Fruit fly (Drosophila melanogaster) whole organism, embryonic: Measurements from ENCODE around the gene CG6398.
A peak's percentile ranks its signal among the peaks of the same experiment; 100 is the strongest.

Experiments used
- Atf3 ChIP-seq: fragments of 200-800 bp; sonication (Bioruptor generic); optimal IDR thresholded peaks from 3 replicates; lab custom pipeline; 2016; ENCODE audit warnings: missing biosample characterization, missing genetic modification characterization
- C15 ChIP-seq: fragments of 200-800 bp; sonication (Bioruptor generic); IDR thresholded peaks from 3 replicates; pipeline ENCODE4 v1.3.6; 2022; ENCODE audit warnings: missing biosample characterization, missing genetic modification characterization
- CG10147 ChIP-seq: fragments of 200-800 bp; sonication (Bioruptor generic); optimal IDR thresholded peaks from 2 replicates; lab custom pipeline; 2019; ENCODE audit warnings: missing biosample characterization, mild to moderate bottlenecking, missing genetic modification characterization, moderate library complexity
- CG10267 ChIP-seq: fragments of 200-800 bp; sonication (Bioruptor generic); optimal IDR thresholded peaks from 2 replicates; lab custom pipeline; 2018; ENCODE audit warnings: missing biosample characterization, mild to moderate bottlenecking, missing genetic modification characterization, moderate library complexity
- CG1233 ChIP-seq: fragments of 200-800 bp; sonication (Bioruptor generic); optimal IDR thresholded peaks from 4 replicates; lab custom pipeline; 2018; ENCODE audit warnings: missing biosample characterization, mild to moderate bottlenecking, missing genetic modification characterization
- CG13296 ChIP-seq: fragments of 200-800 bp; sonication (Bioruptor generic); optimal IDR thresholded peaks from 3 replicates; lab custom pipeline; 2018; ENCODE audit warnings: missing biosample characterization, mild to moderate bottlenecking, missing genetic modification characterization
- CG13424 ChIP-seq: fragments of 200-800 bp; sonication (Bioruptor generic); optimal IDR thresholded peaks from 2 replicates; lab custom pipeline; 2019; ENCODE audit warnings: missing biosample characterization, mild to moderate bottlenecking, missing genetic modification characterization, moderate library complexity
- CG17328 ChIP-seq: fragments of 200-800 bp; sonication (Bioruptor generic); IDR thresholded peaks from 2 replicates; pipeline ENCODE4 v1.3.6; 2022; ENCODE audit warnings: missing biosample characterization, missing genetic modification characterization
- CG17359 ChIP-seq: fragments of 200-800 bp; sonication (Bioruptor generic); optimal IDR thresholded peaks from 3 replicates; lab custom pipeline; 2018; ENCODE audit warnings: missing biosample characterization, mild to moderate bottlenecking, missing genetic modification characterization, moderate library complexity
- CG17829 ChIP-seq: fragments of 200-800 bp; optimal IDR thresholded peaks from 2 replicates; lab custom pipeline; 2019; ENCODE audit warnings: missing biosample characterization, mild to moderate bottlenecking, missing genetic modification characterization, moderate library complexity
- CG2116 ChIP-seq: fragments of 200-800 bp; sonication (Bioruptor generic); optimal IDR thresholded peaks from 3 replicates; lab custom pipeline; 2018; ENCODE audit warnings: missing biosample characterization, mild to moderate bottlenecking, missing genetic modification characterization
- CG30020 ChIP-seq: fragments of 200-800 bp; optimal IDR thresholded peaks from 2 replicates; lab custom pipeline; 2019; ENCODE audit warnings: missing biosample characterization, mild to moderate bottlenecking, missing genetic modification characterization, moderate library complexity
- CG30403 ChIP-seq: fragments of 200-800 bp; sonication (Bioruptor generic); optimal IDR thresholded peaks from 3 replicates; lab custom pipeline; 2016; ENCODE audit warnings: missing biosample characterization, missing genetic modification characterization
- CG3163 ChIP-seq: fragments of 200-800 bp; sonication (Bioruptor generic); optimal IDR thresholded peaks from 3 replicates; lab custom pipeline; 2016; ENCODE audit warnings: missing biosample characterization, missing genetic modification characterization
- CG33557 ChIP-seq: fragments of 200-800 bp; sonication (Bioruptor generic); optimal IDR thresholded peaks from 2 replicates; lab custom pipeline; 2019; ENCODE audit warnings: missing biosample characterization, mild to moderate bottlenecking, missing genetic modification characterization, moderate library complexity
- CG34422 ChIP-seq: fragments of 200-800 bp; sonication (Bioruptor generic); IDR thresholded peaks from 3 replicates; pipeline ENCODE4 v1.3.6; 2022; ENCODE audit warnings: missing biosample characterization, missing genetic modification characterization
- CG3847 ChIP-seq: fragments of 200-800 bp; sonication (Bioruptor generic); IDR thresholded peaks from 2 replicates; pipeline ENCODE4 v1.3.6; 2022; ENCODE audit warnings: missing biosample characterization, missing genetic modification characterization
- CG4360 ChIP-seq: fragments of 200-800 bp; sonication (Bioruptor generic); IDR thresholded peaks from 2 replicates; pipeline ENCODE4 v1.3.6; 2022; ENCODE audit warnings: missing biosample characterization, missing genetic modification characterization
- CG4617 ChIP-seq: fragments of 200-800 bp; sonication (Bioruptor generic); optimal IDR thresholded peaks from 3 replicates; lab custom pipeline; 2016; ENCODE audit warnings: missing biosample characterization, missing genetic modification characterization, borderline replicate concordance
- CG4707 ChIP-seq: fragments of 200-800 bp; sonication (Bioruptor generic); optimal IDR thresholded peaks from 2 replicates; lab custom pipeline; 2018; ENCODE audit warnings: missing biosample characterization, mild to moderate bottlenecking, missing genetic modification characterization, moderate library complexity
- CG4820 ChIP-seq: fragments of 200-800 bp; sonication (Bioruptor generic); optimal IDR thresholded peaks from 3 replicates; lab custom pipeline; 2016; ENCODE audit warnings: missing biosample characterization, missing genetic modification characterization
- CG7556 ChIP-seq: fragments of 200-800 bp; sonication (Bioruptor generic); optimal IDR thresholded peaks from 2 replicates; lab custom pipeline; 2017; ENCODE audit warnings: missing biosample characterization, mild to moderate bottlenecking, missing genetic modification characterization
- CG7928 ChIP-seq: fragments of 200-800 bp; sonication (Bioruptor generic); optimal IDR thresholded peaks from 2 replicates; lab custom pipeline; 2017; ENCODE audit warnings: missing biosample characterization, mild to moderate bottlenecking, missing genetic modification characterization
- CG8388 ChIP-seq: fragments of 200-800 bp; sonication (Bioruptor generic); optimal IDR thresholded peaks from 2 replicates; lab custom pipeline; 2019; ENCODE audit warnings: missing biosample characterization, mild to moderate bottlenecking, missing genetic modification characterization, moderate library complexity
- CG8944 ChIP-seq: fragments of 200-800 bp; sonication (Bioruptor generic); optimal IDR thresholded peaks from 3 replicates; lab custom pipeline; 2016; ENCODE audit warnings: missing biosample characterization, missing genetic modification characterization
- Dek ChIP-seq: fragments of 200-800 bp; sonication (Bioruptor generic); optimal IDR thresholded peaks from 3 replicates; lab custom pipeline; 2019; ENCODE audit warnings: missing biosample characterization, mild to moderate bottlenecking, missing genetic modification characterization, moderate library complexity
- Dp ChIP-seq: fragments of 200-800 bp; sonication (Bioruptor generic); optimal IDR thresholded peaks from 2 replicates; lab custom pipeline; 2018; ENCODE audit warnings: missing biosample characterization, mild to moderate bottlenecking, missing genetic modification characterization, moderate library complexity
- Ets65A ChIP-seq: fragments of 200-800 bp; sonication (Bioruptor generic); peaks from one replicate; lab custom pipeline; 2016; ENCODE audit warnings: missing biosample characterization, missing genetic modification characterization
- Fer1 ChIP-seq: fragments of 200-800 bp; sonication (Bioruptor generic); optimal IDR thresholded peaks from 2 replicates; lab custom pipeline; 2017; ENCODE audit warnings: missing biosample characterization, mild to moderate bottlenecking, missing genetic modification characterization
- Med ChIP-seq: fragments of 200-800 bp; sonication (Bioruptor generic); peaks from one replicate; lab custom pipeline; 2016; ENCODE audit warnings: missing biosample characterization, missing genetic modification characterization, mild to moderate bottlenecking, inconsistent platforms, moderate library complexity
- Nf-YA ChIP-seq: fragments of 200-800 bp; sonication (Bioruptor generic); IDR thresholded peaks from 2 replicates; pipeline ENCODE4 v1.3.6; 2022; ENCODE audit warnings: missing biosample characterization, missing genetic modification characterization
- Oli ChIP-seq: fragments of 200-800 bp; sonication (Bioruptor generic); optimal IDR thresholded peaks from 2 replicates; lab custom pipeline; 2018; ENCODE audit warnings: missing biosample characterization, mild to moderate bottlenecking, missing genetic modification characterization, moderate library complexity
- Vsx1 ChIP-seq: fragments of 200-800 bp; sonication (Bioruptor generic); optimal IDR thresholded peaks from 2 replicates; lab custom pipeline; 2017; ENCODE audit warnings: missing biosample characterization, mild to moderate bottlenecking, missing genetic modification characterization, missing genetic modification reagents
- YL-1 ChIP-seq: fragments of 200-800 bp; sonication (Bioruptor generic); optimal IDR thresholded peaks from 3 replicates; lab custom pipeline; 2017; ENCODE audit warnings: missing biosample characterization, mild to moderate bottlenecking, missing genetic modification characterization
- ara ChIP-seq: fragments of 200-800 bp; sonication (Bioruptor generic); IDR thresholded peaks from 2 replicates; pipeline ENCODE4 v1.3.6; 2022; ENCODE audit warnings: missing biosample characterization, missing genetic modification characterization
- bbx ChIP-seq: fragments of 200-800 bp; sonication (Bioruptor generic); IDR thresholded peaks from 2 replicates; pipeline ENCODE4 v1.3.6; 2022; ENCODE audit warnings: missing biosample characterization, missing genetic modification characterization; ENCODE audit not compliant: partially characterized antibody
- dan ChIP-seq: fragments of 200-800 bp; sonication (Bioruptor generic); IDR thresholded peaks from 2 replicates; pipeline ENCODE4 v1.3.6; 2022; ENCODE audit warnings: missing biosample characterization, missing genetic modification characterization
- dm ChIP-seq: fragments of 200-800 bp; sonication (Bioruptor generic); optimal IDR thresholded peaks from 3 replicates; lab custom pipeline; 2016; ENCODE audit warnings: missing biosample characterization, missing genetic modification characterization
- dysf ChIP-seq: fragments of 200-800 bp; sonication (Bioruptor generic); IDR thresholded peaks from 3 replicates; pipeline ENCODE4 v1.3.6; 2022; ENCODE audit warnings: missing biosample characterization, missing genetic modification characterization
- fd102C ChIP-seq: fragments of 200-800 bp; sonication (Bioruptor generic); optimal IDR thresholded peaks from 2 replicates; lab custom pipeline; 2018; ENCODE audit warnings: missing biosample characterization, mild to moderate bottlenecking, missing genetic modification characterization, moderate library complexity
- fd96Cb ChIP-seq: fragments of 200-800 bp; sonication (Bioruptor generic); optimal IDR thresholded peaks from 2 replicates; lab custom pipeline; 2018; ENCODE audit warnings: missing biosample characterization, mild to moderate bottlenecking, missing genetic modification characterization, moderate library complexity
- fu2 ChIP-seq: fragments of 200-800 bp; sonication (Bioruptor generic); optimal IDR thresholded peaks from 2 replicates; lab custom pipeline; 2016; ENCODE audit warnings: missing biosample characterization, missing genetic modification characterization
- gfzf ChIP-seq: fragments of 200-800 bp; sonication (Bioruptor generic); optimal IDR thresholded peaks from 2 replicates; lab custom pipeline; 2016; ENCODE audit warnings: missing biosample characterization, mild to moderate bottlenecking, missing genetic modification characterization, moderate library complexity
- maf-S ChIP-seq: fragments of 200-800 bp; sonication (Bioruptor generic); optimal IDR thresholded peaks from 2 replicates; lab custom pipeline; 2016; ENCODE audit warnings: missing biosample characterization, missing genetic modification characterization
- nom ChIP-seq: fragments of 200-800 bp; sonication (Bioruptor generic); optimal IDR thresholded peaks from 2 replicates; lab custom pipeline; 2017; ENCODE audit warnings: missing biosample characterization, missing genetic modification characterization, mild to moderate bottlenecking, moderate library complexity, missing genetic modification reagents
- p53 ChIP-seq: fragments of 200-800 bp; sonication (Bioruptor generic); optimal IDR thresholded peaks from 2 replicates; lab custom pipeline; 2016; ENCODE audit warnings: missing biosample characterization, missing genetic modification characterization
- phol ChIP-seq: fragments of 200-800 bp; sonication (Bioruptor generic); optimal IDR thresholded peaks from 3 replicates; lab custom pipeline; 2018; ENCODE audit warnings: missing biosample characterization, mild to moderate bottlenecking, missing genetic modification characterization, moderate library complexity
- sd ChIP-seq: fragments of 200-800 bp; sonication (Bioruptor generic); optimal IDR thresholded peaks from 3 replicates; lab custom pipeline; 2018; ENCODE audit warnings: missing biosample characterization, mild to moderate bottlenecking, missing genetic modification characterization, moderate library complexity
- sens ChIP-seq: fragments of 200-800 bp; sonication (Bioruptor generic); peaks from one replicate; lab custom pipeline; 2016; ENCODE audit warnings: missing biosample characterization, missing genetic modification characterization
- slbo ChIP-seq: fragments of 200-800 bp; sonication (Bioruptor generic); IDR thresholded peaks from 2 replicates; pipeline ENCODE4 v1.3.6; 2022; ENCODE audit warnings: missing biosample characterization, missing genetic modification characterization
- zen ChIP-seq: fragments of 200-800 bp; sonication (Bioruptor generic); optimal IDR thresholded peaks from 3 replicates; lab custom pipeline; 2018; ENCODE audit warnings: missing biosample characterization, mild to moderate bottlenecking, missing genetic modification characterization, moderate library complexity

The CG6398 gene

DNA sequence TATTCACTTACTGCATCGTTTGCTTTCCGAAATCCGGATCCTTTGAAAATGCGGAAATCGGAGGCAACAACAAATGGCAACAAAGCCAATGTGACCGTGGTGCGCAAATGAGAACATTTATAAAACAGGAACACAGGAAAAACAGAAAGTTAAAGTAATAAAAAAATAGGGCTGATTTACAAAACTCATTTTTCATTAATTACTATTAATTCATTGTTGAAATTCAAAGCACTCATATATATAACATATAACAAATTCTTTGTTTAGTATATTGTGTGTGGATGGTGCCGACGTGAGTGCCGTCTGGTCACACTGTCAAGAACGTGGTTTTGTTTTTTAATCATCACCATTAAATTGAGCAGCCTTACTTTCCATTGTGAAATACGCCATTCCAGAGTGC is 30.1 kb downstream of the CG6398 start, which contains the start of the genes Arp8 and CG6769 (continued):
- TF ChIP-seq Dek (tag; lab: Kevin White, UChicago), result no peak
- TF ChIP-seq CG13424 (tag; lab: Kevin White, UChicago), result peak; percentile 6
- TF ChIP-seq CG4820, result no peak
- no peak for TF ChIP-seq Atf3
- TF ChIP-seq gfzf (GFP tag; lab: Kevin White, UChicago), result peak; percentile 68
- TF ChIP-seq fd96Cb (tag; lab: Kevin White, UChicago), result no peak
- peak; percentile 18; the same call in 1 of the 2 replicates for TF ChIP-seq CG3847 (GFP tag; lab: Robert Waterston, UW)
- peak; percentile 19 for TF ChIP-seq CG30403 (GFP tag; lab: Kevin White, UChicago)
- TF ChIP-seq dm (GFP tag; lab: Kevin White, UChicago), result peak; percentile 47
- no peak for TF ChIP-seq Vsx1 (GFP tag; lab: Kevin White, UChicago)
- TF ChIP-seq CG30020 (tag; lab: Kevin White, UChicago), result peak; percentile 34
- no peak for TF ChIP-seq CG7928 (GFP tag; lab: Kevin White, UChicago)
- no peak for TF ChIP-seq CG8944 (GFP tag; lab: Kevin White, UChicago)
- TF ChIP-seq Ets65A (GFP tag; lab: Kevin White, UChicago), result no peak
- peak; percentile 27; the same call in 1 of the 2 replicates for TF ChIP-seq CG4360 (GFP tag; lab: Robert Waterston, UW)
- no peak for TF ChIP-seq CG7556
- peak; percentile 63 for TF ChIP-seq YL-1 (GFP tag; lab: Kevin White, UChicago)
- peak; percentile 52 for TF ChIP-seq CG10267 (tag; lab: Kevin White, UChicago)
- no peak for TF ChIP-seq C15 (GFP tag; lab: Robert Waterston, UW)
- peak; percentile 82 for TF ChIP-seq Med (GFP tag; lab: Kevin White, UChicago)
- TF ChIP-seq Oli, result no peak
- no peak for TF ChIP-seq fu2
- TF ChIP-seq ara (GFP tag; lab: Robert Waterston, UW), result no peak
- TF ChIP-seq CG10147 (GFP tag; lab: Kevin White, UChicago), result peak; percentile 22
- peak; percentile 8 for TF ChIP-seq CG13296 (GFP tag; lab: Kevin White, UChicago)
- TF ChIP-seq CG34422 (GFP tag; lab: Robert Waterston, UW), result no peak
- peak; percentile 27 for TF ChIP-seq CG17829 (tag; lab: Kevin White, UChicago)
- peak; percentile 45 for TF ChIP-seq Fer1 (GFP tag; lab: Kevin White, UChicago)
- TF ChIP-seq Dp (GFP tag; lab: Kevin White, UChicago), result peak; percentile 14
- no peak for TF ChIP-seq dysf (GFP tag; lab: Robert Waterston, UW)
- TF ChIP-seq Nf-YA, result no peak
- no peak for TF ChIP-seq maf-S (GFP tag; lab: Kevin White, UChicago)

DNA sequence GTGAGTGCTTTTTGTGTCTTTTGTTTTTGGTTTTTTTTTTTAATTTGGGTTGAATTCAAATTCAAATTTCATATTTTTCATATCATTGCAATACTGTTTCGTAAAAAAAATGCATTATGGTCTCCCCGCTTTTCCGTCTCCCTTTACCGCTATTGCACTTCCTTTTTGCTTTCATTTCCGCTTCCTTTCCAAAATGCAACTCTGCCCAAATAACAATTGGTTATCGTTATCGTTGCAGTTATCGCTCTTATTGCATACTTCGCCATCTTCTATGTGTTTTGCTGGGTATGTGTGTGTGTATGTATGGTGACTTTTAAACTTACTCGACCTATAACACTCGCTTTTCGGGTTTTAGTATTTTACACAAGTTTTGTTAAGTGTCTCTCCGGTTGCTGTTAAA is 34.5 kb downstream of the CG6398 start:
- TF ChIP-seq phol (tag; lab: Kevin White, UChicago) (peak; percentile 53), CG4707 (GFP tag; lab: Kevin White, UChicago) (peak; percentile 23), fd102C (GFP tag; lab: Kevin White, UChicago) (peak; percentile 71), zen (peak; percentile 34), CG33557 (GFP tag; lab: Kevin White, UChicago) (peak; percentile 25), sens (GFP tag; lab: Kevin White, UChicago) (peak; percentile 22), CG17359 (tag; lab: Kevin White, UChicago) (peak; percentile 15), slbo (GFP tag; lab: Robert Waterston, UW) (no peak), CG8388 (no peak), CG4617 (GFP tag; lab: Kevin White, UChicago) (no peak), CG3163 (no peak), nom (peak; percentile 22), dan (GFP tag; lab: Robert Waterston, UW) (no peak), p53 (no peak), CG17328 (GFP tag; lab: Robert Waterston, UW) (0 out of 2 replicates have a peak, but pooled peaks have one; percentile 25), CG10267 (tag; lab: Kevin White, UChicago) (peak; percentile 18), CG1233 (GFP tag; lab: Kevin White, UChicago) (peak; percentile 36), sd (tag; lab: Kevin White, UChicago) (no peak), CG2116 (GFP tag; lab: Kevin White, UChicago) (peak; percentile 91), Fer1 (GFP tag; lab: Kevin White, UChicago) (no peak), bbx (0 out of 2 replicates have a peak, but pooled peaks have one; percentile 21)
